Worm (Caenorhabditis elegans) whole organism, early embryonic: ENCODE data around the gene pqn-27.

Experiments
- B0310.2 ChIP-seq: sonication (generic microtip); optimal IDR thresholded peaks from 2 replicates; lab custom pipeline; 2016; ENCODE audit warnings: mild to moderate bottlenecking, missing genetic modification characterization, missing compliant biosample characterization
- F13C5.2 ChIP-seq: sonication (generic microtip); optimal IDR thresholded peaks from 2 replicates; lab custom pipeline; 2017; ENCODE audit warnings: mild to moderate bottlenecking, missing genetic modification characterization, inconsistent platforms, missing compliant biosample characterization
- aly-1 ChIP-seq: sonication (generic microtip); optimal IDR thresholded peaks from 2 replicates; lab custom pipeline; 2016; ENCODE audit warnings: missing genetic modification characterization, missing compliant biosample characterization
- ama-1 ChIP-seq: fragments of 150-350 bp; optimal IDR thresholded peaks from 2 replicates; lab custom pipeline; 2014
- ceh-13 ChIP-seq: fragments of 200-800 bp; sonication (Bioruptor generic); optimal IDR thresholded peaks from 2 replicates; lab custom pipeline; 2018; ENCODE audit warnings: mild to moderate bottlenecking, missing genetic modification characterization, missing compliant biosample characterization
- ceh-36 ChIP-seq: sonication (generic microtip); optimal IDR thresholded peaks from 2 replicates; lab custom pipeline; 2016; ENCODE audit warnings: missing genetic modification characterization, inconsistent platforms, missing compliant biosample characterization
- ets-7 ChIP-seq: sonication (generic microtip); optimal IDR thresholded peaks from 2 replicates; lab custom pipeline; 2016; ENCODE audit warnings: missing genotype, missing genetic modification characterization, missing compliant biosample characterization
- flt-1 ChIP-seq: fragments of 200-800 bp; sonication (Bioruptor generic); IDR thresholded peaks from 2 replicates; pipeline ENCODE4 v1.3.6; 2022; ENCODE audit warnings: missing genetic modification characterization, missing compliant biosample characterization
- hmbx-1 ChIP-seq: sonication (generic microtip); optimal IDR thresholded peaks from 2 replicates; lab custom pipeline; 2016; ENCODE audit warnings: mild to moderate bottlenecking, missing genetic modification characterization, missing compliant biosample characterization
- hmg-4 ChIP-seq: fragments of 200-800 bp; sonication (Bioruptor generic); optimal IDR thresholded peaks from 2 replicates; lab custom pipeline; 2018; ENCODE audit warnings: mild to moderate bottlenecking, missing genetic modification characterization, missing compliant biosample characterization
- hnd-1 ChIP-seq: sonication (generic microtip); optimal IDR thresholded peaks from 2 replicates; lab custom pipeline; 2016; ENCODE audit warnings: missing genetic modification characterization, missing compliant biosample characterization
- pes-1 ChIP-seq: fragments of 200-800 bp; sonication (Bioruptor generic); IDR thresholded peaks from 2 replicates; pipeline ENCODE4 v1.3.6; 2022; ENCODE audit warnings: missing genetic modification reagents, missing genetic modification characterization, missing compliant biosample characterization
- scrt-1 ChIP-seq: fragments of 200-800 bp; sonication (Bioruptor generic); IDR thresholded peaks from 2 replicates; pipeline ENCODE4 v1.3.6; 2022; ENCODE audit warnings: missing genetic modification characterization, missing compliant biosample characterization
- sea-1 ChIP-seq: fragments of 200-800 bp; sonication (Bioruptor generic); conservative IDR thresholded peaks from 2 replicates; pipeline ENCODE4 v1.3.6; 2022; ENCODE audit warnings: missing genetic modification characterization, missing compliant biosample characterization
- tbx-11 ChIP-seq: fragments of 200-800 bp; sonication (Bioruptor generic); IDR thresholded peaks from 2 replicates; pipeline ENCODE4 v1.3.6; 2022; ENCODE audit warnings: missing genetic modification characterization, missing compliant biosample characterization
- tbx-37 ChIP-seq: fragments of 200-800 bp; sonication (Bioruptor generic); conservative IDR thresholded peaks from 2 replicates; pipeline ENCODE4 v1.3.6; 2022; ENCODE audit warnings: missing genetic modification reagents, missing genetic modification characterization, missing compliant biosample characterization
- tra-4 ChIP-seq: sonication (generic microtip); optimal IDR thresholded peaks from 2 replicates; lab custom pipeline; 2017; ENCODE audit warnings: missing genetic modification characterization, missing compliant biosample characterization

The pqn-27 gene

ce11 chrII:13467838-13468389, 7.5 kb upstream of the pqn-27 start:
- TF ChIP-seq hmbx-1 (tag; lab: Kevin White, UChicago) (no peak), hnd-1 (tag; lab: Kevin White, UChicago) (no peak), pes-1 (GFP tag; lab: Robert Waterston, UW) (no peak)

ce11 chrII:13465381-13465838, 5.0 kb upstream of the pqn-27 start:
- TF ChIP-seq ets-7, result no peak
- TF ChIP-seq ama-1 (lab: Kevin White, UChicago), result no peak
- TF ChIP-seq scrt-1 (GFP tag; lab: Robert Waterston, UW), result no peak
- TF ChIP-seq hmg-4 (GFP tag; lab: Kevin White, UChicago), result no peak

ce11 chrII:13461604-13462375, 1.3 kb upstream of the pqn-27 start:
- TF ChIP-seq hmbx-1 (tag; lab: Kevin White, UChicago) (no peak), hmg-4 (GFP tag; lab: Kevin White, UChicago) (peak; percentile 66), ets-7 (peak; percentile 10)

ce11 chrII:13456622-13457021, 3.8 kb downstream of the pqn-27 start:
- TF ChIP-seq ceh-13 (GFP tag; lab: Kevin White, UChicago), result no peak
- TF ChIP-seq hmg-4 (GFP tag; lab: Kevin White, UChicago), result peak; percentile 52
- no peak for TF ChIP-seq scrt-1 (GFP tag; lab: Robert Waterston, UW)
- peak; percentile 45 for TF ChIP-seq B0310.2 (tag; lab: Kevin White, UChicago)

- no peak for TF ChIP-seq hnd-1 (tag; lab: Kevin White, UChicago)
- TF ChIP-seq flt-1, result no peak
- no peak for TF ChIP-seq ama-1 (lab: Kevin White, UChicago)
- no peak for TF ChIP-seq hmg-4 (GFP tag; lab: Kevin White, UChicago)
- no peak for TF ChIP-seq hmbx-1 (tag; lab: Kevin White, UChicago)
- no peak for TF ChIP-seq ets-7
- no peak for TF ChIP-seq scrt-1 (GFP tag; lab: Robert Waterston, UW)
- TF ChIP-seq tra-4, result no peak
- no peak for TF ChIP-seq ceh-36
- TF ChIP-seq sea-1 (GFP tag; lab: Robert Waterston, UW), result no peak
- TF ChIP-seq ceh-13 (GFP tag; lab: Kevin White, UChicago), result no peak
- TF ChIP-seq tbx-37 (GFP tag; lab: Robert Waterston, UW), result no peak
- TF ChIP-seq pes-1 (GFP tag; lab: Robert Waterston, UW), result no peak
- no peak for TF ChIP-seq tbx-11 (GFP tag; lab: Robert Waterston, UW)
- no peak for TF ChIP-seq aly-1 (tag; lab: Kevin White, UChicago)
- no peak for TF ChIP-seq B0310.2 (tag; lab: Kevin White, UChicago)
- no peak for TF ChIP-seq F13C5.2
Measured at ce11 chrII:13454839-13455238, 5.6 kb downstream of the pqn-27 start.

- TF ChIP-seq aly-1 (tag; lab: Kevin White, UChicago), result no peak
- no peak for TF ChIP-seq pes-1 (GFP tag; lab: Robert Waterston, UW)
- no peak for TF ChIP-seq ama-1 (lab: Kevin White, UChicago)
- TF ChIP-seq F13C5.2, result no peak
Measured at ce11 chrII:13451321-13451720, 9.1 kb downstream of the pqn-27 start.

- TF ChIP-seq F13C5.2, result peak; percentile 21
- no peak for TF ChIP-seq tbx-11 (GFP tag; lab: Robert Waterston, UW)
- TF ChIP-seq hmg-4 (GFP tag; lab: Kevin White, UChicago), result no peak
- TF ChIP-seq ceh-36, result no peak
- no peak; the same call in 1 of the 2 replicates for TF ChIP-seq tbx-37 (GFP tag; lab: Robert Waterston, UW)
- no peak for TF ChIP-seq hnd-1 (tag; lab: Kevin White, UChicago)
- TF ChIP-seq ama-1 (lab: Kevin White, UChicago), result no peak
Measured at ce11 chrII:13447668-13448067, 12.8 kb downstream of the pqn-27 start.

ce11 chrII:13447166-13447643, 13.2 kb downstream of the pqn-27 start, which contains the start of gene tbc-14:
tbc-14 (minus strand) TSS chrII:13447593.
- TF ChIP-seq ceh-13 (GFP tag; lab: Kevin White, UChicago), result no peak
- TF ChIP-seq tbx-11 (GFP tag; lab: Robert Waterston, UW), result no peak
- TF ChIP-seq ceh-36, result no peak
- TF ChIP-seq hnd-1 (tag; lab: Kevin White, UChicago), result no peak
- no peak for TF ChIP-seq ets-7
- no peak for TF ChIP-seq B0310.2 (tag; lab: Kevin White, UChicago)
- TF ChIP-seq tra-4, result no peak
- TF ChIP-seq sea-1 (GFP tag; lab: Robert Waterston, UW), result no peak
- TF ChIP-seq hmbx-1 (tag; lab: Kevin White, UChicago), result no peak
- TF ChIP-seq scrt-1 (GFP tag; lab: Robert Waterston, UW), result no peak
- TF ChIP-seq flt-1, result no peak
- TF ChIP-seq ama-1 (lab: Kevin White, UChicago), result no peak
- TF ChIP-seq pes-1 (GFP tag; lab: Robert Waterston, UW), result no peak
- TF ChIP-seq tbx-37 (GFP tag; lab: Robert Waterston, UW), result no peak
- no peak for TF ChIP-seq aly-1 (tag; lab: Kevin White, UChicago)
- no peak for TF ChIP-seq F13C5.2
